Fruit fly (Drosophila melanogaster) S2 (cell line): ENCODE data around the gene SAK.

Experiments used
- CG8478 ChIP-seq: fragments of >200 bp; optimal IDR thresholded peaks from 2 replicates; lab custom pipeline; 2018
- CTCF ChIP-seq, 2 experiments: fragments of >200 bp; optimal IDR thresholded peaks; 2 replicates each; lab custom pipeline; 2018

DNA sequence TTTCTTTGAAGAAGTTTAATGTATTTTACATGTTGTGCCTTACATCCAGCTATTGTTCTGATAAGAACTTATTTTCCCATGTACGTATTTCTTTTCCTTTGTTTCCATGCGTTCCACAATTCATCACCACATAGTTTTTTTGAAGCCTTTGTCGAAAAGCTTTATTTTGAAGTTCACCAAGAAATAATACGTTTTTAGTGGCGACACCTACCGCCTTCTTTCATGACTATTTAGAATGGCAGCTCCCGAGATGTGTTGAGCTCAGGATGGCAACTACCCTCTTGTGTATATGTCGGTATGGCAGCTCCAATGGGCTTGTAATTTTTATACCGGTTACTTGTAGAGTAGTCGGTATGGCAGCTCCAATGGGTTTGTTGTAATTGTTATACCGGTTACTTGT, 31.9 kb downstream of the SAK start:
- TF ChIP-seq CG8478 (no peak), CTCF (optimal IDR thresholded peaks at IDR 0.05; lab: Kevin White, UChicago) (peak; percentile 99)
